Worm (Caenorhabditis elegans) whole organism, L1 larva: Measurements from ENCODE around the gene usp-4.

ENCODE experiments used
- C04F5.9 ChIP-seq: sonication (generic microtip); optimal IDR thresholded peaks from 2 replicates; lab custom pipeline; 2016; ENCODE audit warnings: missing genetic modification characterization, missing compliant biosample characterization
- C16A3.4 ChIP-seq: fragments of 150-350 bp; optimal IDR thresholded peaks from 2 replicates; lab custom pipeline; 2014; ENCODE audit warnings: missing biosample characterization, missing genetic modification characterization
- C34B4.2 ChIP-seq: sonication (generic microtip); optimal IDR thresholded peaks from 2 replicates; lab custom pipeline; 2017; ENCODE audit warnings: mild to moderate bottlenecking, missing genetic modification characterization, missing compliant biosample characterization
- ama-1 ChIP-seq: fragments of 150-350 bp; optimal IDR thresholded peaks from 2 replicates; lab custom pipeline; 2014
- ceh-63 ChIP-seq: fragments of 200-800 bp; sonication (Bioruptor generic); optimal IDR thresholded peaks from 2 replicates; lab custom pipeline; 2018; ENCODE audit warnings: mild to moderate bottlenecking, missing genetic modification characterization, missing compliant biosample characterization
- ceh-88 ChIP-seq: fragments of 200-800 bp; sonication (Bioruptor generic); IDR thresholded peaks from 2 replicates; pipeline ENCODE4 v1.3.6; 2022; ENCODE audit warnings: missing genetic modification characterization, missing compliant biosample characterization
- ceh-90 ChIP-seq: sonication (generic microtip); optimal IDR thresholded peaks from 2 replicates; lab custom pipeline; 2016; ENCODE audit warnings: missing genetic modification characterization, missing compliant biosample characterization
- dpl-1 ChIP-seq, 3 experiments: fragments of 150-350 bp in 2 of 3; sonication (generic microtip) in 1 of 3; optimal IDR thresholded peaks; 2 replicates each; lab custom pipeline; 2014 to 2017; ENCODE audit warnings: missing biosample characterization in 3 of 3, missing genetic modification characterization in 3 of 3, missing genetic modification reagents in 3 of 3
- efl-3 ChIP-seq: fragments of 200-800 bp; sonication (Bioruptor generic); optimal IDR thresholded peaks from 2 replicates; lab custom pipeline; 2018; ENCODE audit warnings: mild to moderate bottlenecking, missing genetic modification characterization, missing compliant biosample characterization
- elt-2 ChIP-seq: sonication (generic microtip); optimal IDR thresholded peaks from 2 replicates; lab custom pipeline; 2016; ENCODE audit warnings: missing genetic modification characterization, mild to moderate bottlenecking, inconsistent platforms, missing compliant biosample characterization, missing genetic modification reagents
- elt-3 ChIP-seq, 6 experiments: fragments of 150-350 bp in 1 of 6; sonication (generic microtip); optimal IDR thresholded peaks; 2 replicates each; lab custom pipeline; 2017 to 2018; ENCODE audit warnings: missing biosample characterization in 6 of 6, missing genetic modification characterization in 6 of 6, inconsistent platforms in 1 of 6
- fkh-4 ChIP-seq: sonication (generic microtip); optimal IDR thresholded peaks from 2 replicates; lab custom pipeline; 2016; ENCODE audit warnings: missing compliant biosample characterization, missing genetic modification characterization, borderline replicate concordance
- fkh-8 ChIP-seq: sonication (generic microtip); optimal IDR thresholded peaks from 2 replicates; lab custom pipeline; 2016; ENCODE audit warnings: mild to moderate bottlenecking, missing genetic modification characterization, missing compliant biosample characterization
- fos-1 ChIP-seq: fragments of 150-350 bp; optimal IDR thresholded peaks from 2 replicates; lab custom pipeline; 2014; ENCODE audit warnings: missing biosample characterization, missing genetic modification characterization
- grh-1 ChIP-seq: fragments of 200-800 bp; sonication (Bioruptor generic); IDR thresholded peaks from 2 replicates; pipeline ENCODE4 v1.3.6; 2022; ENCODE audit warnings: missing genetic modification reagents, missing genetic modification characterization, missing compliant biosample characterization
- hlh-17 ChIP-seq: fragments of 200-800 bp; sonication (Bioruptor generic); optimal IDR thresholded peaks from 2 replicates; lab custom pipeline; 2018; ENCODE audit warnings: missing genetic modification characterization, mild to moderate bottlenecking, missing compliant biosample characterization, moderate library complexity, borderline replicate concordance
- hpl-2 ChIP-seq: fragments of 150-350 bp; optimal IDR thresholded peaks from 2 replicates; lab custom pipeline; 2014; ENCODE audit warnings: missing biosample characterization, missing genetic modification reagents, missing genetic modification characterization
- jun-1 ChIP-seq: fragments of 150-350 bp; optimal IDR thresholded peaks from 2 replicates; lab custom pipeline; 2014; ENCODE audit warnings: missing biosample characterization, missing genetic modification reagents, missing genetic modification characterization
- lin-13 ChIP-seq: fragments of 150-350 bp; optimal IDR thresholded peaks from 2 replicates; lab custom pipeline; 2014; ENCODE audit warnings: missing biosample characterization, missing genetic modification reagents, missing genetic modification characterization
- lin-14 ChIP-seq: fragments of 200-800 bp; sonication (Bioruptor generic); optimal IDR thresholded peaks from 2 replicates; lab custom pipeline; 2018; ENCODE audit warnings: mild to moderate bottlenecking, missing genetic modification characterization, moderate library complexity, missing compliant biosample characterization
- lin-15B ChIP-seq: fragments of 150-350 bp; sonication (generic microtip); optimal IDR thresholded peaks from 3 replicates; lab custom pipeline; 2014; ENCODE audit warnings: missing biosample characterization, missing genetic modification characterization
- lin-35 ChIP-seq, 2 experiments: fragments of 150-350 bp; optimal IDR thresholded peaks; 2 replicates each; lab custom pipeline; 2014; ENCODE audit warnings: missing biosample characterization in 2 of 2, missing genetic modification characterization in 2 of 2, missing genetic modification reagents in 2 of 2
- lin-39 ChIP-seq: fragments of 150-350 bp; optimal IDR thresholded peaks from 2 replicates; lab custom pipeline; 2014; ENCODE audit warnings: missing biosample characterization, missing genetic modification reagents, missing genetic modification characterization
- lir-3 ChIP-seq: sonication (generic microtip); optimal IDR thresholded peaks from 2 replicates; lab custom pipeline; 2016; ENCODE audit warnings: mild to moderate bottlenecking, missing genetic modification characterization, moderate library complexity, missing compliant biosample characterization; ENCODE audit not compliant: poor library complexity
- mab-9 ChIP-seq: fragments of 200-800 bp; sonication (Bioruptor generic); IDR thresholded peaks from 2 replicates; pipeline ENCODE4 v1.3.6; 2022; ENCODE audit warnings: missing genetic modification reagents, missing genetic modification characterization, missing compliant biosample characterization
- mdl-1 ChIP-seq, 2 experiments: fragments of 150-350 bp; optimal IDR thresholded peaks; 2 replicates each; lab custom pipeline; 2014 to 2017; ENCODE audit warnings: missing biosample characterization in 2 of 2, missing genetic modification characterization in 2 of 2, inconsistent platforms in 1 of 2
- mef-2 ChIP-seq: fragments of 150-350 bp; optimal IDR thresholded peaks from 2 replicates; lab custom pipeline; 2014; ENCODE audit warnings: missing biosample characterization, missing genetic modification characterization
- mep-1 ChIP-seq: fragments of 150-350 bp; optimal IDR thresholded peaks from 2 replicates; lab custom pipeline; 2014; ENCODE audit warnings: missing biosample characterization, missing genetic modification characterization
- nhr-11 ChIP-seq: fragments of 150-350 bp; optimal IDR thresholded peaks from 2 replicates; lab custom pipeline; 2014; ENCODE audit warnings: missing biosample characterization, missing genetic modification characterization
- nhr-12 ChIP-seq: sonication (generic microtip); optimal IDR thresholded peaks from 2 replicates; lab custom pipeline; 2017; ENCODE audit warnings: missing biosample characterization, missing genetic modification characterization
- nhr-20 ChIP-seq: sonication (generic microtip); optimal IDR thresholded peaks from 2 replicates; lab custom pipeline; 2016; ENCODE audit warnings: mild to moderate bottlenecking, missing genetic modification characterization, missing compliant biosample characterization
- nhr-237 ChIP-seq: fragments of 150-350 bp; optimal IDR thresholded peaks from 2 replicates; lab custom pipeline; 2014; ENCODE audit warnings: missing biosample characterization, missing genetic modification characterization
- nhr-28 ChIP-seq: fragments of 150-350 bp; optimal IDR thresholded peaks from 2 replicates; lab custom pipeline; 2014; ENCODE audit warnings: missing biosample characterization, missing genetic modification characterization
- nhr-47 ChIP-seq: sonication (generic microtip); optimal IDR thresholded peaks from 2 replicates; lab custom pipeline; 2016; ENCODE audit warnings: mild to moderate bottlenecking, missing genetic modification characterization, moderate library complexity, missing compliant biosample characterization
- nhr-71 ChIP-seq: sonication (generic microtip); optimal IDR thresholded peaks from 2 replicates; lab custom pipeline; 2016; ENCODE audit warnings: mild to moderate bottlenecking, missing genetic modification characterization, moderate library complexity, missing compliant biosample characterization
- nhr-76 ChIP-seq: sonication (generic microtip); optimal IDR thresholded peaks from 2 replicates; lab custom pipeline; 2017; ENCODE audit warnings: missing biosample characterization, missing genetic modification characterization
- nhr-77 ChIP-seq: fragments of 150-350 bp; optimal IDR thresholded peaks from 2 replicates; lab custom pipeline; 2014; ENCODE audit warnings: missing biosample characterization, missing genetic modification characterization
- nhr-84 ChIP-seq: sonication (generic microtip); optimal IDR thresholded peaks from 2 replicates; lab custom pipeline; 2017; ENCODE audit warnings: missing biosample characterization, missing genetic modification characterization
- pag-3 ChIP-seq: sonication (generic microtip); optimal IDR thresholded peaks from 2 replicates; lab custom pipeline; 2017; ENCODE audit warnings: missing genetic modification characterization, mild to moderate bottlenecking, missing compliant biosample characterization, antibody characterized with exemption, borderline replicate concordance; ENCODE audit not compliant: insufficient read depth
- pqm-1 ChIP-seq: sonication (generic microtip); optimal IDR thresholded peaks from 3 replicates; lab custom pipeline; 2017; ENCODE audit warnings: missing biosample characterization, missing genetic modification characterization
- rnt-1 ChIP-seq: sonication (generic microtip); optimal IDR thresholded peaks from 2 replicates; lab custom pipeline; 2016; ENCODE audit warnings: mild to moderate bottlenecking, missing genetic modification characterization, moderate library complexity, missing compliant biosample characterization
- skn-1 ChIP-seq: fragments of 150-350 bp; optimal IDR thresholded peaks from 2 replicates; lab custom pipeline; 2014; ENCODE audit warnings: missing biosample characterization, missing genetic modification characterization
- snpc-4 ChIP-seq: fragments of 150-350 bp; optimal IDR thresholded peaks from 2 replicates; lab custom pipeline; 2014; ENCODE audit warnings: missing biosample characterization, missing genetic modification characterization
- snu-23 ChIP-seq: sonication (generic microtip); optimal IDR thresholded peaks from 2 replicates; lab custom pipeline; 2016; ENCODE audit warnings: missing genetic modification characterization, missing compliant biosample characterization
- sup-37 ChIP-seq: fragments of 200-800 bp; sonication (Bioruptor generic); optimal IDR thresholded peaks from 2 replicates; lab custom pipeline; 2018; ENCODE audit warnings: mild to moderate bottlenecking, missing genetic modification characterization, missing compliant biosample characterization
- unc-130 ChIP-seq: fragments of 150-350 bp; optimal IDR thresholded peaks from 2 replicates; lab custom pipeline; 2017; ENCODE audit warnings: missing biosample characterization, missing genetic modification characterization, inconsistent platforms
- unc-62 ChIP-seq: fragments of 150-350 bp; optimal IDR thresholded peaks from 2 replicates; lab custom pipeline; 2014; ENCODE audit warnings: missing biosample characterization, missing genetic modification reagents, missing genetic modification characterization
- unc-86 ChIP-seq: sonication (generic microtip); optimal IDR thresholded peaks from 2 replicates; lab custom pipeline; 2016; ENCODE audit warnings: missing genetic modification characterization, missing compliant biosample characterization
- zag-1 ChIP-seq: fragments of 150-350 bp; optimal IDR thresholded peaks from 2 replicates; lab custom pipeline; 2014; ENCODE audit warnings: missing biosample characterization, missing genetic modification characterization
- zip-4 ChIP-seq: fragments of 200-800 bp; sonication (Bioruptor generic); optimal IDR thresholded peaks from 2 replicates; lab custom pipeline; 2018; ENCODE audit warnings: mild to moderate bottlenecking, missing genetic modification characterization, moderate library complexity, missing compliant biosample characterization
- ztf-11 ChIP-seq, 2 experiments: sonication (generic microtip); optimal IDR thresholded peaks; 2 replicates each; lab custom pipeline; 2016 to 2017; ENCODE audit warnings: missing genetic modification characterization in 2 of 2, missing biosample characterization in 1 of 2, missing compliant biosample characterization in 1 of 2
- ztf-4 ChIP-seq: fragments of 150-350 bp; optimal IDR thresholded peaks from 2 replicates; lab custom pipeline; 2014; ENCODE audit warnings: missing biosample characterization, missing genetic modification characterization

usp-4 gene

DNA sequence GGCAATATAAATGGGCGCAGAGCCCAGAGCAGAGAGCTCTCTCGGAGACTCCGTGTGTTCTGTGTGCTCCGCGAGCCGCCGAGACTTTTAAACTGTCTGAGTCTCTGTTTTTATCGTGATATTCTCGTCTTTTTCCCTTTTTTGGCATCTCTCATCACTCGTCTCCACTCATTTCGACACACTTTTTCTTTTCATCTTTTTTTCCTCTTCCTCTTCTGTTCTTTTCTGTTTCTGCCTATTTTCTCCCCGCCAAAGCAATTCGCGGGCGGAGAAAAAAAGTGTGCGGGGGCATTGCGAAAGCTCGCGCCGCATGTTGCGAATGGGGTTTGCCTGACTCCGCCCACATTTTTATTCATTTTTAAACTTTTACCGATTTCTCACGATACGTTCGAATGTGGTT is 737 bp upstream of the usp-4 start (continued):
- TF ChIP-seq grh-1 (GFP tag; lab: Robert Waterston, UW) (peak; percentile 41; the same call in 1 of the 2 replicates), unc-62 (GFP tag; lab: Kevin White, UChicago) (no peak), hlh-17 (GFP tag; lab: Kevin White, UChicago) (no peak), C16A3.4 (tag; lab: Kevin White, UChicago) (peak; percentile 92), mef-2 (tag; lab: Kevin White, UChicago) (peak; percentile 44), mep-1 (tag; lab: Kevin White, UChicago) (peak; percentile 90), elt-3 (tag; optimal IDR thresholded peaks at IDR 0.05; lab: Kevin White, UChicago) (peak in 2 of 6 experiments; percentile 15 to 58), hpl-2 (GFP tag; lab: Kevin White, UChicago) (peak; percentile 87), efl-3 (no peak), elt-2 (tag; lab: Kevin White, UChicago) (peak; percentile 73), fkh-8 (tag; lab: Kevin White, UChicago) (peak; percentile 93), nhr-28 (no peak), ztf-11 (tag; optimal IDR thresholded peaks at IDR 0.05; lab: Kevin White, UChicago) (peak in 1 of 2 experiments; percentile 71), zag-1 (tag; lab: Kevin White, UChicago) (peak; percentile 16), fkh-4 (tag; lab: Kevin White, UChicago) (no peak), skn-1 (tag; lab: Kevin White, UChicago) (peak; percentile 95), ceh-63 (GFP tag; lab: Kevin White, UChicago) (no peak), pqm-1 (tag; lab: Kevin White, UChicago) (peak; percentile 71), lin-15B (peak; percentile 52), lin-39 (tag; lab: Kevin White, UChicago) (peak; percentile 21), unc-130 (tag; lab: Kevin White, UChicago) (peak; percentile 54), nhr-71 (tag; lab: Kevin White, UChicago) (peak; percentile 92), C34B4.2 (tag; lab: Kevin White, UChicago) (no peak), fos-1 (tag; lab: Kevin White, UChicago) (peak; percentile 64), nhr-11 (tag; lab: Kevin White, UChicago) (peak; percentile 26), snpc-4 (tag; lab: Kevin White, UChicago) (peak; percentile 66), nhr-76 (tag; lab: Kevin White, UChicago) (no peak), zip-4 (peak; percentile 68), nhr-47 (tag; lab: Kevin White, UChicago) (peak; percentile 91), lir-3 (tag; lab: Kevin White, UChicago) (peak; percentile 75), mdl-1 (tag; optimal IDR thresholded peaks at IDR 0.05; lab: Kevin White, UChicago) (peak in 1 of 2 experiments; percentile 73), pag-3 (tag; lab: Kevin White, UChicago) (no peak), snu-23 (GFP tag; lab: Kevin White, UChicago) (peak; percentile 92), lin-13 (GFP tag; lab: Kevin White, UChicago) (peak; percentile 76), ztf-4 (tag; lab: Kevin White, UChicago) (peak; percentile 57), nhr-77 (tag; lab: Kevin White, UChicago) (peak; percentile 77), nhr-84 (tag; lab: Kevin White, UChicago) (no peak), ama-1 (peak; percentile 37), dpl-1 (GFP tag; optimal IDR thresholded peaks at IDR 0.05; lab: Kevin White, UChicago) (peak; percentile 71 to 82 (median 75)), nhr-237 (tag; lab: Kevin White, UChicago) (peak; percentile 69), jun-1 (tag; lab: Kevin White, UChicago) (peak; percentile 78), lin-14 (GFP tag; lab: Kevin White, UChicago) (peak; percentile 96), rnt-1 (peak; percentile 87), nhr-12 (tag; lab: Kevin White, UChicago) (no peak), ceh-90 (peak; percentile 21), sup-37 (GFP tag; lab: Kevin White, UChicago) (peak; percentile 29), C04F5.9 (tag; lab: Kevin White, UChicago) (no peak), nhr-20 (tag; lab: Kevin White, UChicago) (peak; percentile 88), unc-86 (tag; lab: Kevin White, UChicago) (peak; percentile 87), ceh-88 (GFP tag; lab: Robert Waterston, UW) (no peak; the same call in 1 of the 2 replicates), mab-9 (GFP tag; lab: Robert Waterston, UW) (peak; percentile 63), lin-35 (GFP tag; optimal IDR thresholded peaks at IDR 0.05; lab: Kevin White, UChicago) (peak; percentile 82 to 86)
